Worm (Caenorhabditis elegans): ENCODE results near the gene prdm-14.

DNA sequence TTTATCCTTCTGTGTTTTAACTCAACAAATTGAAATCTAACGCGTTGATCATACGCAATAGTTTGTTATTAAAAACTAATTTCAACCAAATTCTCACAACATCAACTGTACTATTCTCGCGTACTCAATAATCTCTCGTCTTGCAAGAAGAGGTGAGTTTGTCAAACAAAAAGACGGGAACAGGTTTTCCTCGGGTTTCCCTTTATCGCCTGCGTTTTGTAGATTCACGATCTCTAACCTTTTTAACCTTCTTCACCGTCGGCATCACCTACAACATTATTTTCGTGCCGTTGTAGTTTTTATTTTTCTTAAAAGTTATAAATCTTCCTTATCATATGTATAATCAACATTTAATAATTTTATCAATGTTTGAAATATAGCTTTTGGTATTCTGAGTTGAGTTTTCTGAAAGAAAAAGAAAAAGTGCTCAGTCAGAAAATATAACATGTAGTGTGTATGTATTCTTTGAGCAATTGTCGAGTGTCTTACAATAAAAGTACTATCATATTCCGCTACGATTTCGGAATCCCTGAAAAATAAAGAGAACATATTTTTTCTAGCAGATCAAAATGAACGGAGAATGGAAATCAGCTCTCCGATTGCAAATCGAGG, 17.0 kb upstream of the prdm-14 start, which contains the start of gene snf-12:
- TF ChIP-seq nhr-11 (tag; optimal IDR thresholded peaks at IDR 0.05) (no peak), snpc-4 (tag; optimal IDR thresholded peaks at IDR 0.05) (no peak), nhr-237 (tag; optimal IDR thresholded peaks at IDR 0.05) (no peak), zag-1 (tag; optimal IDR thresholded peaks at IDR 0.05) (no peak), ztf-11 (tag; optimal IDR thresholded peaks at IDR 0.05) (no peak), skn-1 (tag; optimal IDR thresholded peaks at IDR 0.05) (no peak), unc-62 (GFP tag; optimal IDR thresholded peaks at IDR 0.05) (no peak), elt-1 (tag; optimal IDR thresholded peaks at IDR 0.05) (no peak), egl-5 (tag; optimal IDR thresholded peaks at IDR 0.05) (no peak)

Measured in whole organism, L3 larva.